Worm (Caenorhabditis elegans): ENCODE results near the gene T02G5.15.
A peak's percentile ranks its signal among the peaks of the same experiment; 100 is the strongest.

Gene T02G5.15

DNA sequence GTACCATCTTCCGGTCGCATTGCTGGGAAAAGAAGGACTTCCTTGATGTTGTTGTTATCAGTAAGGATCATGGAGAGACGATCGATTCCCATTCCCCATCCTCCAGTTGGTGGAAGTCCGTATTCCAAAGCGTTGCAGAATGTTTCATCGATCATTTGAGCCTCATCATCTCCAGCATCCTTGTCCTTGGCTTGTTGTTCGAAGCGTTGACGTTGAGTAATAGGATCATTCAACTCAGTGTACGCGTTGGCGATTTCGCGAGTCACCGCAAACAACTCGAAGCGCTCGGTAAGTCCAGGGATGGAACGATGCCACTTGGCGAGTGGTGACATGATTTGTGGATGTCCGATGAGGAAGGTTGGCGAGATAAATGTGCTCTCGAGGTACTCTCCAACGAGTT is 13.7 kb upstream of the T02G5.15 start:
- TF ChIP-seq C38D4.7 (GFP tag; optimal IDR thresholded peaks at IDR 0.05) (no peak), elt-2 (tag; optimal IDR thresholded peaks at IDR 0.05) (no peak), pax-1 (tag; optimal IDR thresholded peaks at IDR 0.05) (no peak), Y22D7AL.16 (tag; optimal IDR thresholded peaks at IDR 0.05) (no peak), lin-11 (tag; optimal IDR thresholded peaks at IDR 0.05) (no peak), tbx-2 (tag; optimal IDR thresholded peaks at IDR 0.05) (no peak)

DNA sequence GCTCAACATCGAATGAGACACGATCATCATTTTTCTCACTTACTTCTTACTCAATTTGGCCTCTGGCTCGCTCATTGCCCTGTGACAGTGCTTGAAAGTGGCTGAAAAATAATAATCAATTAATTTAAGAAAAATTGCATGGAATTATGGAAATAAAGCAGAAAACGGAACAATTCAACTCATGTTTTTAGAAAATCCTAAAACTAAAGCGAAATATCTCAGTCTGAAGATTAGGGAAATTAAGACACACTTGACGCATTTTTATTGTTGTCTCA is 11.9 kb upstream of the T02G5.15 start, which contains the start of gene kars-1:
kars-1 (minus strand) TSS at position 101 of the 275 bp plus-strand sequence.
- TF ChIP-seq che-1 (tag; optimal IDR thresholded peaks at IDR 0.05) (no peak), pha-2 (tag; optimal IDR thresholded peaks at IDR 0.05) (no peak), sdc-2 (tag; optimal IDR thresholded peaks at IDR 0.05) (no peak), sox-2 (GFP tag; IDR thresholded peaks at IDR 0.05) (no peak), ceh-31 (tag; optimal IDR thresholded peaks at IDR 0.05) (no peak), odd-2 (tag; optimal IDR thresholded peaks at IDR 0.05) (no peak), hlh-15 (tag; optimal IDR thresholded peaks at IDR 0.05) (no peak), ref-2 (tag; optimal IDR thresholded peaks at IDR 0.05) (no peak), ceh-19 (GFP tag; optimal IDR thresholded peaks at IDR 0.05) (no peak), ahr-1 (tag; optimal IDR thresholded peaks at IDR 0.05) (no peak), dmd-4 (tag; optimal IDR thresholded peaks at IDR 0.05; ENCODE audit: borderline replicate concordance) (no peak), ceh-22 (tag; optimal IDR thresholded peaks at IDR 0.05) (no peak)

DNA sequence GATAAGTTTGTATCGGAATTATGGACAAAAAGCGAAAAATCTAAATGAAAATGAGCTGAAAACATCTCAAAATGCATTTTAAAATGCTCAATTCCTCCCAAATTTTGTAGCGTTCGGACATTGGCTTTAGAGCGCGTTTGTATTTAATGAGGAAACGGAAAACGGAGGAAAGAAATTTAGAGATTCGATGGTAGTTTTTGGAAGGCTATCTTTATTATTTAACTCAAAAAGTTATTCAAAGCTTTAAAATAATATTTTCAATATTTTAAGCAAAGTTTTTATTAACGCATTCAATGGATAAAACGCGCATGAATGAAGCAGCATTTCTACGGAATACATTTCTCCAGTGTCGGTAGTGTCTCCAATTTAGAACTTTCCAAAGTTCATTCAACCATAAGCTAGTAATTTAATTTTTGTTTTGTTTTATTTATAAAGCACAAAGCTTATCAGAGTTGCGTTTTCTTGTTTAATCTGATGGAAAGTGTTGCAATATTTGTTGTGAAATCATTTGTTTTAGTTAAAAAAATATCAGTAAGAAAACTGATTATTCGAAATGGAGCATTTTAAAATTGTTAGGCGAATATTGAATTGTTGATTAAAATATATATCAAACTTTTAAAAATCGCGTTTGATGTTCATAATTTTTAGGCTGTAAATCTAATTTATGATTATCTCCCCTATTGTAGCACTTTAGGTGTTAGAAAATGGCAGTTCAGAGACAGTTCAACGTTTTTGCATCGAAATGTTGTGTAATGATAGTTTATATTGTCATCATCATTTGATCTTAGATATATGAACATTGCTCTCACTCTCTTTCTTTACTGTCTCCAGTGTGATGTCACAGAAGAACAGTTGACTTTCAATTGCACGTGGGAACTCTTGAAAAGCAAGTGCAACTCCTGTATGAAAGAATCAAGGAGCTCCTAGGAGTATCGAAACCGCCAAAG is 11.3 kb upstream of the T02G5.15 start:
- peak; percentile 61 for TF ChIP-seq F13H6.1 (tag; optimal IDR thresholded peaks at IDR 0.05)
- peak; percentile 7 for TF ChIP-seq fkh-6 (tag; optimal IDR thresholded peaks at IDR 0.05)
- TF ChIP-seq unc-86 (tag; optimal IDR thresholded peaks at IDR 0.05): peak; percentile 5
- TF ChIP-seq pqm-1 (tag; optimal IDR thresholded peaks at IDR 0.05): no peak
- TF ChIP-seq ceh-48 (tag; optimal IDR thresholded peaks at IDR 0.05): no peak
- TF ChIP-seq gmeb-2 (tag; optimal IDR thresholded peaks at IDR 0.05): no peak
- no peak for TF ChIP-seq unc-55 (GFP tag; optimal IDR thresholded peaks at IDR 0.05)
- peak; percentile 59 for TF ChIP-seq ztf-16 (tag; optimal IDR thresholded peaks at IDR 0.05)
- no peak for TF ChIP-seq pat-9 (tag; optimal IDR thresholded peaks at IDR 0.05)
- TF ChIP-seq syd-9 (tag; optimal IDR thresholded peaks at IDR 0.05): peak; percentile 51
- peak; percentile 82 for TF ChIP-seq elt-2 (tag; optimal IDR thresholded peaks at IDR 0.05)
- TF ChIP-seq ets-4 (tag; optimal IDR thresholded peaks at IDR 0.05): peak; percentile 84
- TF ChIP-seq nfya-1 (tag; optimal IDR thresholded peaks at IDR 0.05): peak; percentile 39
- no peak for TF ChIP-seq ceh-9 (tag; optimal IDR thresholded peaks at IDR 0.05)
- no peak for TF ChIP-seq K02D7.2 (tag; optimal IDR thresholded peaks at IDR 0.05)
- TF ChIP-seq sox-4 (tag; optimal IDR thresholded peaks at IDR 0.05): no peak
- peak; percentile 82 for TF ChIP-seq rnt-1 (tag; optimal IDR thresholded peaks at IDR 0.05)
- TF ChIP-seq unc-42 (tag; optimal IDR thresholded peaks at IDR 0.05): peak; percentile 93
- TF ChIP-seq tbx-7 (tag; optimal IDR thresholded peaks at IDR 0.05): peak; percentile 81
- peak; percentile 83 for TF ChIP-seq fax-1 (tag; optimal IDR thresholded peaks at IDR 0.05)
- no peak for TF ChIP-seq mec-3 (tag; optimal IDR thresholded peaks at IDR 0.05; ENCODE audit: borderline replicate concordance)
- TF ChIP-seq lin-11 (tag; optimal IDR thresholded peaks at IDR 0.05): no peak
- TF ChIP-seq nhr-232 (tag; optimal IDR thresholded peaks at IDR 0.05): no peak
- TF ChIP-seq ref-2 (tag; optimal IDR thresholded peaks at IDR 0.05): peak; percentile 68
- TF ChIP-seq ceh-6 (GFP tag; optimal IDR thresholded peaks at IDR 0.05): no peak
- TF ChIP-seq sox-2 (GFP tag; IDR thresholded peaks at IDR 0.05): no peak
- peak; percentile 76 for TF ChIP-seq tbx-2 (tag; optimal IDR thresholded peaks at IDR 0.05)
- no peak for TF ChIP-seq dmd-4 (tag; optimal IDR thresholded peaks at IDR 0.05; ENCODE audit: borderline replicate concordance)
- TF ChIP-seq ceh-31 (tag; optimal IDR thresholded peaks at IDR 0.05): peak; percentile 97
- peak; percentile 65 for TF ChIP-seq ceh-14 (tag; optimal IDR thresholded peaks at IDR 0.05)
- peak; percentile 69 for TF ChIP-seq ahr-1 (tag; optimal IDR thresholded peaks at IDR 0.05)
- TF ChIP-seq ceh-2 (tag; optimal IDR thresholded peaks at IDR 0.05): peak; percentile 84
- TF ChIP-seq unc-3 (GFP tag; conservative IDR thresholded peaks at IDR 0.05): no peak
- no peak for TF ChIP-seq unc-3 (tag; optimal IDR thresholded peaks at IDR 0.05)
- TF ChIP-seq sdc-2 (tag; optimal IDR thresholded peaks at IDR 0.05): no peak
- TF ChIP-seq nhr-11 (tag; optimal IDR thresholded peaks at IDR 0.05): no peak
- no peak for TF ChIP-seq hlh-13 (GFP tag; optimal IDR thresholded peaks at IDR 0.05)
- TF ChIP-seq pros-1 (tag; optimal IDR thresholded peaks at IDR 0.05): no peak
- TF ChIP-seq hlh-15 (tag; optimal IDR thresholded peaks at IDR 0.05): peak; percentile 17
